Worm (Caenorhabditis elegans): ENCODE results near the gene F58B4.6.
A peak's percentile ranks its signal among the peaks of the same experiment; 100 is the strongest.

Gene F58B4.6

DNA sequence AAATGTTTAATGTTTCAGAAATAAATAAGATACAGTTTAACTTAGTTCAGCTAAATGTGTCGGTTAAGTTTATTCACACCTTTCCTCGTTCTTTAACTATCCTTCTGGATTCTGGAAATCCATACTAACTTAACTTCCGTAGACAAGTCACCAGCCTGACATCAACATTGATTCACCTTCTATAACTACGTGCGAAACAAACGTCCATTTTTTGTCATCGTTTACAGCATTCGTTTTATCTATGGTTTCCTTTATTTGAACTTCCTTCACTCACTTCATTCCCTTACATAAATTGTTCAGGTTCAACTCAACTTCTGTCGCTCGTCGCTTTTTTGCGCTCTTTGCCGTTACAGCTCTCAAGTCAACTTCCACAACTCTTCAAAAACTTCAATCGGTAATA, 16.3 kb downstream of the F58B4.6 start, which contains the start of gene F17C11.26:
F17C11.26 (plus strand) TSS at position 301 of the 400 bp plus-strand sequence.
- TF ChIP-seq tab-1 (GFP tag; IDR thresholded peaks at IDR 0.05) (no peak), ref-1 (GFP tag; conservative IDR thresholded peaks at IDR 0.05) (no peak)

- TF ChIP-seq T22C8.4 (GFP tag; IDR thresholded peaks at IDR 0.05), result no peak
- no peak for TF ChIP-seq ref-1 (GFP tag; conservative IDR thresholded peaks at IDR 0.05)
- TF ChIP-seq ztf-29 (GFP tag; IDR thresholded peaks at IDR 0.05), result no peak
- TF ChIP-seq tab-1 (GFP tag; IDR thresholded peaks at IDR 0.05), result no peak
- TF ChIP-seq klf-2 (GFP tag; conservative IDR thresholded peaks at IDR 0.05), result no peak
- no peak for TF ChIP-seq cog-1 (tag; optimal IDR thresholded peaks at IDR 0.05)
- TF ChIP-seq flt-1 (GFP tag; IDR thresholded peaks at IDR 0.05), result no peak
- no peak for TF ChIP-seq med-1 (GFP tag; optimal IDR thresholded peaks at IDR 0.05; ENCODE audit: insufficient read depth)
- no peak for TF ChIP-seq ztf-23 (GFP tag; IDR thresholded peaks at IDR 0.05)
Measured at ce11 chrV:10942161-10942560, 17.3 kb downstream of the F58B4.6 start, which contains the start of gene zip-9. Gene zip-9 (plus strand): TSS chrV:10942461.

DNA sequence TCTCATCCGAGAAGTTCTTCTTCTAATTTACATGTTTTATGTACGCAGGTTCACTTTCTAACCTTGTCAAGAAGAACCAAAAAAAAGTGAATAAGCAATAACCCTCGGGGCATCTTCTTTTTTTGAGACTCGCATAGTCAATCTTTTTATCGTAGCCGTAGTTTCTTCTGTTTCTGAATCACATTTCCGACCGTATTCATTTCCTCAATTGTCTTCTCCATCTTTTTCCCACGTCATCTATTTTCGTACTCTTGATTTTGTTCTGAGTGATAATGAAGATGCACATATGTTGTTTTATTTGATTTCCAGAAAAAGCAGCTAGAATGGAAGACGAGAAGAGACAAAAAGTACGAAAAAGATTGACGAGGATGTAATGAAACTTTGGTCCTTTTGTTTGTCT, 20.1 kb downstream of the F58B4.6 start:
- TF ChIP-seq ztf-23 (GFP tag; IDR thresholded peaks at IDR 0.05), result no peak

- TF ChIP-seq klf-2 (GFP tag; conservative IDR thresholded peaks at IDR 0.05), result no peak
- TF ChIP-seq ztf-23 (GFP tag; IDR thresholded peaks at IDR 0.05), result no peak
- TF ChIP-seq tab-1 (GFP tag; IDR thresholded peaks at IDR 0.05), result no peak
- no peak for TF ChIP-seq ztf-29 (GFP tag; IDR thresholded peaks at IDR 0.05)
- TF ChIP-seq med-1 (GFP tag; optimal IDR thresholded peaks at IDR 0.05; ENCODE audit: insufficient read depth), result no peak
- no peak for TF ChIP-seq ref-1 (GFP tag; conservative IDR thresholded peaks at IDR 0.05)
- TF ChIP-seq T22C8.4 (GFP tag; IDR thresholded peaks at IDR 0.05), result no peak
- no peak for TF ChIP-seq flt-1 (GFP tag; IDR thresholded peaks at IDR 0.05)
- no peak for TF ChIP-seq cog-1 (tag; optimal IDR thresholded peaks at IDR 0.05)
Measured at ce11 chrV:10947210-10947609, 22.4 kb downstream of the F58B4.6 start.

DNA sequence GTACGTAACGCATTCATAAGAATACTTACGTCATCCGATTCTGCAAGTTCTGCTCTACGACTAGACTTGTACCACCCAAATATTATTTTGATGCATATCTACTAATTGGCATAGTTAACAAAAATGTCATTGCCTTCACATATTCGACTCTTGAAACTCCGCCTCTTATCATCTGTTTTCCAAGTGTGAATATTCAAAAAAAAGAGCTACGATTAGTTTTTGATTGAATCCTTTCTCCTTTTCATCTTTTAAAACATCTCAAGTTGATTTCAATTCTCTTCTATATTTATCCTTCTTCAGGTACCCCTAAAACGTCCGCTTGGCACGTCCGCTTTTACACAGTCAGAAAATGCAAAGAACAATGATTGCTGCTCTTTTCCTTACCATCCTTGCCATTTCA, 23.1 kb downstream of the F58B4.6 start, which contains the start of gene F17C11.2:
F17C11.2 (plus strand) TSS at position 301 of the 400 bp plus-strand sequence.
- TF ChIP-seq ztf-29 (GFP tag; IDR thresholded peaks at IDR 0.05), result no peak
- no peak for TF ChIP-seq med-1 (GFP tag; optimal IDR thresholded peaks at IDR 0.05; ENCODE audit: insufficient read depth)
- TF ChIP-seq T22C8.4 (GFP tag; IDR thresholded peaks at IDR 0.05), result no peak
- TF ChIP-seq tab-1 (GFP tag; IDR thresholded peaks at IDR 0.05), result no peak
- no peak for TF ChIP-seq cog-1 (tag; optimal IDR thresholded peaks at IDR 0.05)
- no peak for TF ChIP-seq klf-2 (GFP tag; conservative IDR thresholded peaks at IDR 0.05)

- TF ChIP-seq klf-2 (GFP tag; conservative IDR thresholded peaks at IDR 0.05) (no peak), ref-1 (GFP tag; conservative IDR thresholded peaks at IDR 0.05) (no peak), T22C8.4 (GFP tag; IDR thresholded peaks at IDR 0.05) (no peak), cog-1 (tag; optimal IDR thresholded peaks at IDR 0.05) (no peak), tab-1 (GFP tag; IDR thresholded peaks at IDR 0.05) (no peak), ztf-29 (GFP tag; IDR thresholded peaks at IDR 0.05) (no peak), med-1 (GFP tag; optimal IDR thresholded peaks at IDR 0.05; ENCODE audit: insufficient read depth) (no peak), flt-1 (GFP tag; IDR thresholded peaks at IDR 0.05) (no peak), ztf-23 (GFP tag; IDR thresholded peaks at IDR 0.05) (no peak)
Measured at ce11 chrV:10949511-10949910, 24.7 kb downstream of the F58B4.6 start, which contains the start of gene col-153. Gene col-153 (plus strand): TSS chrV:10949811.

ce11 chrV:10951655-10952278, 26.9 kb downstream of the F58B4.6 start, which contains the start of gene F17C11.4:
Gene F17C11.4 (plus strand): TSS chrV:10951860.
- TF ChIP-seq ztf-23 (GFP tag; IDR thresholded peaks at IDR 0.05), result peak; percentile 34; the same call in 1 of the 2 replicates
- TF ChIP-seq ztf-29 (GFP tag; IDR thresholded peaks at IDR 0.05), result no peak

DNA sequence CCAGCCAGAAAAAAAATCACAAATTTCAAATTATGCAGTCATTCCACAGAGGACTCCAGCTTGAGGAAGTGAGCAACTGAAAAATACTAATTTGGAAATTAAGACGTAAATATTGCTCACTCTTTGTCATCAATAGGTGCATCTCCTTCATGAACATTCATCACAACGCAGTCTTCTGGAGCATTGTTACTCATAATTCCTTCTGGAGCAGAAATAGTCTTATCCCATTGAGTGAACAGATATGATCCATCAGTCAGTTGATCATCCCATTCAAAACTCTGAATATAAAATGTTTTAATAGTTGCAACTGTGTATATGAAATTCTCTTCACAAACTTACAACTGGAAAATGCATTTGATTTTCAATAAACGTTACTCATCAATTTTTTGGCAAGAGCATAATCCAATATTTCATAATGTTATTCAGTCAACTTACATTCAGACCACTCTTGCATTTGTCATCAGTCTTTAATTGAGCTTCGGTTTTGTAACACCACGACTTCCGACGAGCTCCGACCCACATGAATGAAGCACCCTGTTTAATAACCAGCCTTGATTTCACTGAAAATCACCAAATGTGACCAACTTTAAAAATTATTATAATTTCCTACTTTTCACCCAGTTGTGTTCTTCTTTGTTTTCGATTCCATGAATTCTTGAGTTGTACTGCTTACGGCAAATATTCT, 28.8 kb downstream of the F58B4.6 start:
- TF ChIP-seq ztf-29 (GFP tag; IDR thresholded peaks at IDR 0.05) (no peak), cog-1 (tag; optimal IDR thresholded peaks at IDR 0.05) (no peak), klf-2 (GFP tag; conservative IDR thresholded peaks at IDR 0.05) (no peak), ref-1 (GFP tag; conservative IDR thresholded peaks at IDR 0.05) (no peak), tab-1 (GFP tag; IDR thresholded peaks at IDR 0.05) (no peak), med-1 (GFP tag; optimal IDR thresholded peaks at IDR 0.05; ENCODE audit: insufficient read depth) (no peak), ztf-23 (GFP tag; IDR thresholded peaks at IDR 0.05) (no peak), flt-1 (GFP tag; IDR thresholded peaks at IDR 0.05) (no peak), T22C8.4 (GFP tag; IDR thresholded peaks at IDR 0.05) (no peak)

ce11 chrV:10954334-10954733, 29.5 kb downstream of the F58B4.6 start, which contains the start of gene clec-221:
Gene clec-221 (minus strand): TSS chrV:10954434.
- no peak for TF ChIP-seq ref-1 (GFP tag; conservative IDR thresholded peaks at IDR 0.05)
- no peak for TF ChIP-seq ztf-23 (GFP tag; IDR thresholded peaks at IDR 0.05)
- TF ChIP-seq tab-1 (GFP tag; IDR thresholded peaks at IDR 0.05), result no peak
- TF ChIP-seq cog-1 (tag; optimal IDR thresholded peaks at IDR 0.05), result no peak

ce11 chrV:10954832-10955231, 30.0 kb downstream of the F58B4.6 start, which contains the start of gene F17C11.6:
Gene F17C11.6 (plus strand): TSS chrV:10955121.
- TF ChIP-seq ztf-23 (GFP tag; IDR thresholded peaks at IDR 0.05), result no peak
- no peak for TF ChIP-seq klf-2 (GFP tag; conservative IDR thresholded peaks at IDR 0.05)
- no peak for TF ChIP-seq ref-1 (GFP tag; conservative IDR thresholded peaks at IDR 0.05)
- TF ChIP-seq cog-1 (tag; optimal IDR thresholded peaks at IDR 0.05), result no peak
- no peak for TF ChIP-seq med-1 (GFP tag; optimal IDR thresholded peaks at IDR 0.05; ENCODE audit: insufficient read depth)
- TF ChIP-seq tab-1 (GFP tag; IDR thresholded peaks at IDR 0.05), result no peak
- TF ChIP-seq ztf-29 (GFP tag; IDR thresholded peaks at IDR 0.05), result no peak
- no peak for TF ChIP-seq flt-1 (GFP tag; IDR thresholded peaks at IDR 0.05)
- no peak for TF ChIP-seq T22C8.4 (GFP tag; IDR thresholded peaks at IDR 0.05)
